Comparison of ENCODE assay signal across 1 fruit fly cellular context in the genomic region with DNA sequence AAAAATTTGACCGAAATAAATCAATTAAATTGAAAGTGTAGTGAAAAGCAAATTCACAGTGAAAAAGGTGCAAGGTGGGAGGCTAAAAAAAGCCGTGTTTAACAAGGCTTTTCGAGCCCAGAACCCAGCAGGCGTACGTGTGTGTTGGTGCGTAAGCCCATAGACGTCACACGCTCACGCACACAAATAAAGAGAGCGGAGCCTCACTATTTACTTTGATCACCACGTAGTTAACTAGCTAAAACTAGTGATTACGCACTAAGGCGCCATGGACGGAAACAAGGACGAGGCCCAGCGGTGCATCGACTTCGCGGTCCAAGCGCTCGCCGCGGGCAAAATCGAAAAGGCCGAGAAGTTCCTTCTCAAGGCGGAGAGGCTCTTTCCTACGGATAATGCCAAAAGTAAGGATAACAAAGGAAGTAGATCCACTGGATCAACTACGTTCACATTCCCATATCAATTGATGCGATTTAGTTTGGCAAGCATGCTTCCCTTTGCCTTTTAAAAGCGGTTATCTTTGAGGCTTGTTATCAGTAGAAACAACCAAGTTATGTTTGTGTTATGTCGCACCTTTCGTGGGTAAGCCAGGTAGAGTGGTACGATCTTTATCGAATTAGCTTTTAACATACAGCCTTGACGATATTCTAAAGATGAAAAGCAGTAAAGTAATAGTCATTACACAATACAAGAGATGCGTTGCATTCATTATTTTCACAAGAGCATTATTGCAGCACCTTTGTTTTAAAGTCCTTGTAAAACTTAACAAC.
TF ChIP-seq lines count a peak whose summit lies in the region.

No protein-coding gene starts in this region.

TF ChIP-seq in whole organism, embryonic, 481 proteins besides CTCF, POLR2A, EP300 and RAD21 (continued from another document):
- TF ChIP-seq CG9817 (tag; optimal IDR thresholded peaks at IDR 0.05; lab: Kevin White, UChicago) = no peak
- no peak for TF ChIP-seq Deaf1 (tag; optimal IDR thresholded peaks at IDR 0.05; lab: Kevin White, UChicago)
- peak in 1 of 2 experiments; percentile 18 for TF ChIP-seq Pdp1 (GFP tag; optimal IDR thresholded peaks at IDR 0.05; lab: Kevin White, UChicago)
- no peak for TF ChIP-seq toy (GFP tag; IDR thresholded peaks at IDR 0.05; lab: Robert Waterston, UW)
- peak; percentile 27 for TF ChIP-seq cg (GFP tag; optimal IDR thresholded peaks at IDR 0.05; lab: Kevin White, UChicago)
- no peak for TF ChIP-seq Hr39 (optimal IDR thresholded peaks at IDR 0.05; lab: Kevin White, UChicago)
- TF ChIP-seq CG17829 (tag; optimal IDR thresholded peaks at IDR 0.05; lab: Kevin White, UChicago) = no peak
- no peak for TF ChIP-seq eyg (GFP tag; optimal IDR thresholded peaks at IDR 0.05; lab: Kevin White, UChicago)
- no peak for TF ChIP-seq Dll (GFP tag; IDR thresholded peaks at IDR 0.05; lab: Robert Waterston, UW; ENCODE audit: partially characterized antibody)
- TF ChIP-seq danr (GFP tag; IDR thresholded peaks at IDR 0.05; lab: Robert Waterston, UW) = no peak
- TF ChIP-seq emc (GFP tag; optimal IDR thresholded peaks at IDR 0.05; lab: Kevin White, UChicago) = no peak
